Worm (Caenorhabditis elegans): ENCODE results near the gene npr-10.

- TF ChIP-seq tab-1 (GFP tag; IDR thresholded peaks at IDR 0.05) (no peak), ref-1 (GFP tag; conservative IDR thresholded peaks at IDR 0.05) (no peak), cog-1 (tag; optimal IDR thresholded peaks at IDR 0.05) (no peak), ztf-23 (GFP tag; IDR thresholded peaks at IDR 0.05) (no peak), klf-2 (GFP tag; conservative IDR thresholded peaks at IDR 0.05) (no peak), flt-1 (GFP tag; IDR thresholded peaks at IDR 0.05) (no peak), T22C8.4 (GFP tag; IDR thresholded peaks at IDR 0.05) (no peak)
Measured at ce11 chrX:13002322-13002721, 30.2 kb downstream of the npr-10 start.

Data from whole organism, midembryonic.